Worm (Caenorhabditis elegans) whole organism, L1 larva: ENCODE results near the gene R02D5.4.

Experiments used
- nhr-11 ChIP-seq: fragments of 150-350 bp; optimal IDR thresholded peaks from 2 replicates; lab custom pipeline; 2014; ENCODE audit warnings: missing biosample characterization, missing genetic modification characterization
- snpc-4 ChIP-seq: fragments of 150-350 bp; optimal IDR thresholded peaks from 2 replicates; lab custom pipeline; 2014; ENCODE audit warnings: missing biosample characterization, missing genetic modification characterization
- unc-62 ChIP-seq: fragments of 150-350 bp; optimal IDR thresholded peaks from 2 replicates; lab custom pipeline; 2014; ENCODE audit warnings: missing biosample characterization, missing genetic modification reagents, missing genetic modification characterization

- TF ChIP-seq snpc-4: no peak
- TF ChIP-seq nhr-11 (tag; lab: Kevin White, UChicago): no peak
- no peak for TF ChIP-seq unc-62 (GFP tag; lab: Kevin White, UChicago)
Observed at ce11 chrV:14481987-14482386, 2.5 kb downstream of the R02D5.4 start, which contains the start of gene R02D5.10.
